Worm (Caenorhabditis elegans): ENCODE data around the gene srj-29.

- no peak for TF ChIP-seq him-1 (tag; optimal IDR thresholded peaks at IDR 0.05)
- no peak for TF ChIP-seq dao-5 (tag; optimal IDR thresholded peaks at IDR 0.05)
Measured at ce11 chrV:16099441-16099840, 24.0 kb downstream of the srj-29 start, which contains the start of gene str-7.
